Worm (Caenorhabditis elegans) whole organism, L4/young adult: ENCODE measurements around the gene frpr-6.

Experiments used
- W03F9.2 ChIP-seq: fragments of 150-350 bp; optimal IDR thresholded peaks from 2 replicates; lab custom pipeline; 2014; ENCODE audit warnings: missing biosample characterization, missing genetic modification characterization
- dao-5 ChIP-seq: sonication (generic microtip); optimal IDR thresholded peaks from 2 replicates; lab custom pipeline; 2016; ENCODE audit warnings: missing genotype, missing genetic modification characterization, moderate library complexity, missing compliant biosample characterization
- him-1 ChIP-seq: sonication (generic microtip); optimal IDR thresholded peaks from 2 replicates; lab custom pipeline; 2016; ENCODE audit warnings: missing genotype, missing genetic modification reagents, missing genetic modification characterization, missing compliant biosample characterization

- TF ChIP-seq W03F9.2 (tag; lab: Kevin White, UChicago) (no peak), him-1 (tag; lab: Kevin White, UChicago) (no peak), dao-5 (tag; lab: Kevin White, UChicago) (no peak)
These were observed 36.0 kb downstream of the frpr-6 start for ce11 chrV:9065001-9065400.
